Fruit fly (Drosophila melanogaster) whole organism, embryonic: ENCODE data around the gene p115.
A peak's percentile ranks its signal among the peaks of the same experiment; 100 is the strongest.

Experiments used
- CG10209 ChIP-seq: fragments of 200-800 bp; sonication (Bioruptor generic); optimal IDR thresholded peaks from 3 replicates; lab custom pipeline; 2017; ENCODE audit warnings: missing biosample characterization, mild to moderate bottlenecking, missing genetic modification characterization, missing genetic modification reagents
- CG10267 ChIP-seq: fragments of 200-800 bp; sonication (Bioruptor generic); optimal IDR thresholded peaks from 2 replicates; lab custom pipeline; 2018; ENCODE audit warnings: missing biosample characterization, mild to moderate bottlenecking, missing genetic modification characterization, moderate library complexity
- CG10321 ChIP-seq: fragments of 200-800 bp; sonication (Bioruptor generic); IDR thresholded peaks from 2 replicates; pipeline ENCODE4 v1.3.6; 2022; ENCODE audit warnings: missing biosample characterization, missing genetic modification characterization
- CG10654 ChIP-seq: fragments of 200-800 bp; sonication (Bioruptor generic); optimal IDR thresholded peaks from 2 replicates; lab custom pipeline; 2016; ENCODE audit warnings: missing biosample characterization, missing genetic modification characterization
- CG12104 ChIP-seq: fragments of 200-800 bp; sonication (Bioruptor generic); optimal IDR thresholded peaks from 3 replicates; lab custom pipeline; 2016; ENCODE audit warnings: missing biosample characterization, missing genetic modification characterization
- CG13424 ChIP-seq: fragments of 200-800 bp; sonication (Bioruptor generic); optimal IDR thresholded peaks from 2 replicates; lab custom pipeline; 2019; ENCODE audit warnings: missing biosample characterization, mild to moderate bottlenecking, missing genetic modification characterization, moderate library complexity
- CG15601 ChIP-seq: fragments of 200-800 bp; sonication (Bioruptor generic); optimal IDR thresholded peaks from 3 replicates; lab custom pipeline; 2019; ENCODE audit warnings: missing biosample characterization, mild to moderate bottlenecking, missing genetic modification characterization, moderate library complexity
- CG17361 ChIP-seq: fragments of 200-800 bp; sonication (Bioruptor generic); IDR thresholded peaks from 3 replicates; pipeline ENCODE4 v1.3.6; 2022; ENCODE audit warnings: missing biosample characterization, missing genetic modification characterization
- CG17568 ChIP-seq: fragments of 200-800 bp; sonication (Bioruptor generic); optimal IDR thresholded peaks from 2 replicates; lab custom pipeline; 2018; ENCODE audit warnings: missing biosample characterization, mild to moderate bottlenecking, missing genetic modification characterization, moderate library complexity
- CG32767 ChIP-seq: fragments of 200-800 bp; sonication (Bioruptor generic); IDR thresholded peaks from 2 replicates; pipeline ENCODE4 v1.3.6; 2022; ENCODE audit warnings: missing biosample characterization, missing genetic modification characterization
- CG4282 ChIP-seq: fragments of 200-800 bp; sonication (Bioruptor generic); optimal IDR thresholded peaks from 2 replicates; lab custom pipeline; 2016; ENCODE audit warnings: missing biosample characterization, missing genetic modification characterization
- CG43689 ChIP-seq: fragments of 200-800 bp; sonication (Bioruptor generic); IDR thresholded peaks from 2 replicates; pipeline ENCODE4 v1.3.6; 2022; ENCODE audit warnings: missing biosample characterization, missing genetic modification characterization
- CG4707 ChIP-seq: fragments of 200-800 bp; sonication (Bioruptor generic); optimal IDR thresholded peaks from 2 replicates; lab custom pipeline; 2018; ENCODE audit warnings: missing biosample characterization, mild to moderate bottlenecking, missing genetic modification characterization, moderate library complexity
- CG4730 ChIP-seq: fragments of 200-800 bp; sonication (Bioruptor generic); IDR thresholded peaks from 2 replicates; pipeline ENCODE4 v1.3.6; 2022; ENCODE audit warnings: missing biosample characterization, missing genetic modification characterization
- CG5180 ChIP-seq: fragments of 200-800 bp; sonication (Bioruptor generic); optimal IDR thresholded peaks from 3 replicates; lab custom pipeline; 2017; ENCODE audit warnings: missing biosample characterization, missing genetic modification characterization, mild to moderate bottlenecking, moderate library complexity, missing genetic modification reagents
- CG7556 ChIP-seq: fragments of 200-800 bp; sonication (Bioruptor generic); optimal IDR thresholded peaks from 2 replicates; lab custom pipeline; 2017; ENCODE audit warnings: missing biosample characterization, mild to moderate bottlenecking, missing genetic modification characterization
- CG7839 ChIP-seq: fragments of 200-800 bp; sonication (Bioruptor generic); optimal IDR thresholded peaks from 3 replicates; lab custom pipeline; 2018; ENCODE audit warnings: missing biosample characterization, mild to moderate bottlenecking, missing genetic modification characterization, moderate library complexity
- CG8924 ChIP-seq: fragments of 200-800 bp; optimal IDR thresholded peaks from 3 replicates; lab custom pipeline; 2019; ENCODE audit warnings: missing biosample characterization, mild to moderate bottlenecking, missing genetic modification characterization, moderate library complexity
- D19B ChIP-seq: fragments of 200-800 bp; sonication (Bioruptor generic); optimal IDR thresholded peaks from 2 replicates; lab custom pipeline; 2017; ENCODE audit warnings: missing biosample characterization, mild to moderate bottlenecking, missing genetic modification characterization
- Dbx ChIP-seq: fragments of 200-800 bp; sonication (Bioruptor generic); IDR thresholded peaks from 3 replicates; pipeline ENCODE4 v1.3.6; 2022; ENCODE audit warnings: missing biosample characterization, missing genetic modification characterization
- Hr3 ChIP-seq: fragments of 200-800 bp; sonication (Bioruptor generic); optimal IDR thresholded peaks from 3 replicates; lab custom pipeline; 2016; ENCODE audit warnings: missing biosample characterization, missing genetic modification characterization
- Hr78 ChIP-seq, 2 experiments: fragments of 200-800 bp in 1 of 2; fragments of >200 bp in 1 of 2; sonication (Bioruptor generic) in 1 of 2; optimal IDR thresholded peaks; 2 replicates each; lab custom pipeline; 2017 to 2019; ENCODE audit warnings: missing biosample characterization in 2 of 2, missing genetic modification characterization in 2 of 2, mild to moderate bottlenecking in 1 of 2, moderate library complexity in 1 of 2
- Ravus ChIP-seq: fragments of 200-800 bp; sonication (Bioruptor generic); IDR thresholded peaks from 2 replicates; pipeline ENCODE4 v1.3.6; 2022; ENCODE audit warnings: missing biosample characterization, missing genetic modification characterization
- Sox100B ChIP-seq: fragments of 200-800 bp; sonication (Bioruptor generic); optimal IDR thresholded peaks from 3 replicates; lab custom pipeline; 2018; ENCODE audit warnings: missing biosample characterization, mild to moderate bottlenecking, missing genetic modification characterization
- Trl ChIP-seq, 3 experiments: fragments of >200 bp in 2 of 3; fragments of 200-800 bp in 1 of 3; sonication (Bioruptor generic) in 1 of 3; optimal IDR thresholded peaks; 2 replicates in 1 of 3; 3 replicates in 2 of 3; lab custom pipeline; 2016 to 2017; ENCODE audit warnings: missing biosample characterization in 1 of 3, missing genetic modification characterization in 1 of 3
- Xrp1 ChIP-seq: fragments of 200-800 bp; sonication (Bioruptor generic); IDR thresholded peaks from 2 replicates; pipeline ENCODE4 v1.3.6; 2022; ENCODE audit warnings: missing biosample characterization, missing genetic modification characterization
- ara ChIP-seq: fragments of 200-800 bp; sonication (Bioruptor generic); IDR thresholded peaks from 2 replicates; pipeline ENCODE4 v1.3.6; 2022; ENCODE audit warnings: missing biosample characterization, missing genetic modification characterization
- bowl ChIP-seq: fragments of 200-800 bp; sonication (Bioruptor generic); IDR thresholded peaks from 2 replicates; pipeline ENCODE4 v1.3.6; 2022; ENCODE audit warnings: missing biosample characterization, missing genetic modification characterization
- bsh ChIP-seq, 2 experiments: fragments of 200-800 bp; sonication (Bioruptor generic); optimal IDR thresholded peaks; 2 replicates each; lab custom pipeline; 2017 to 2018; ENCODE audit warnings: mild to moderate bottlenecking in 2 of 2, missing biosample characterization in 2 of 2, missing genetic modification characterization in 2 of 2, moderate library complexity in 1 of 2
- chn ChIP-seq: fragments of 200-800 bp; sonication (Bioruptor generic); optimal IDR thresholded peaks from 2 replicates; lab custom pipeline; 2016; ENCODE audit warnings: missing biosample characterization, missing genetic modification characterization
- crol ChIP-seq: fragments of 200-800 bp; sonication (Bioruptor generic); IDR thresholded peaks from 2 replicates; pipeline ENCODE4 v1.3.6; 2022; ENCODE audit warnings: missing biosample characterization, missing genetic modification characterization
- dati ChIP-seq: fragments of 200-800 bp; sonication (Bioruptor generic); IDR thresholded peaks from 2 replicates; pipeline ENCODE4 v1.3.6; 2022; ENCODE audit warnings: missing biosample characterization, missing genetic modification characterization
- dm ChIP-seq: fragments of 200-800 bp; sonication (Bioruptor generic); optimal IDR thresholded peaks from 3 replicates; lab custom pipeline; 2016; ENCODE audit warnings: missing biosample characterization, missing genetic modification characterization
- dysf ChIP-seq: fragments of 200-800 bp; sonication (Bioruptor generic); IDR thresholded peaks from 3 replicates; pipeline ENCODE4 v1.3.6; 2022; ENCODE audit warnings: missing biosample characterization, missing genetic modification characterization
- h ChIP-seq: fragments of >200 bp; optimal IDR thresholded peaks from 2 replicates; lab custom pipeline; 2017
- hb ChIP-seq: fragments of 200-800 bp; sonication (Bioruptor generic); IDR thresholded peaks from 3 replicates; pipeline ENCODE4 v1.3.6; 2022; ENCODE audit warnings: missing biosample characterization, missing genetic modification characterization; ENCODE audit not compliant: partially characterized antibody
- klu ChIP-seq: fragments of 200-800 bp; sonication (Bioruptor generic); IDR thresholded peaks from 2 replicates; pipeline ENCODE4 v1.3.6; 2022; ENCODE audit warnings: missing biosample characterization, missing genetic modification characterization
- nmo ChIP-seq: fragments of 200-800 bp; sonication (Bioruptor generic); optimal IDR thresholded peaks from 2 replicates; lab custom pipeline; 2018; ENCODE audit warnings: missing biosample characterization, mild to moderate bottlenecking, missing genetic modification characterization, moderate library complexity
- oc ChIP-seq: fragments of 200-800 bp; sonication (Bioruptor generic); optimal IDR thresholded peaks from 2 replicates; lab custom pipeline; 2018; ENCODE audit warnings: missing biosample characterization, mild to moderate bottlenecking, missing genetic modification characterization, moderate library complexity
- pros ChIP-seq: fragments of 200-800 bp; sonication (Bioruptor generic); optimal IDR thresholded peaks from 3 replicates; lab custom pipeline; 2019; ENCODE audit warnings: missing biosample characterization, mild to moderate bottlenecking, missing genetic modification characterization, moderate library complexity
- ranshi ChIP-seq: fragments of 200-800 bp; sonication (Bioruptor generic); IDR thresholded peaks from 2 replicates; pipeline ENCODE4 v1.3.6; 2022; ENCODE audit warnings: missing biosample characterization, missing genetic modification characterization
- row ChIP-seq: fragments of 200-800 bp; sonication (Bioruptor generic); IDR thresholded peaks from 3 replicates; pipeline ENCODE4 v1.3.6; 2022; ENCODE audit warnings: missing biosample characterization, missing genetic modification characterization
- sc ChIP-seq, 3 experiments: fragments of >200 bp in 2 of 3; fragments of 200-800 bp in 1 of 3; sonication (Bioruptor generic) in 1 of 3; optimal IDR thresholded peaks; 2 replicates in 2 of 3; 3 replicates in 1 of 3; lab custom pipeline; 2017; ENCODE audit warnings: mild to moderate bottlenecking in 1 of 3, missing biosample characterization in 1 of 3, missing genetic modification characterization in 1 of 3, missing genetic modification reagents in 1 of 3
- ssp ChIP-seq: fragments of 200-800 bp; sonication (Bioruptor generic); IDR thresholded peaks from 2 replicates; pipeline ENCODE4 v1.3.6; 2022; ENCODE audit warnings: missing biosample characterization, missing genetic modification characterization

p115 gene

DNA sequence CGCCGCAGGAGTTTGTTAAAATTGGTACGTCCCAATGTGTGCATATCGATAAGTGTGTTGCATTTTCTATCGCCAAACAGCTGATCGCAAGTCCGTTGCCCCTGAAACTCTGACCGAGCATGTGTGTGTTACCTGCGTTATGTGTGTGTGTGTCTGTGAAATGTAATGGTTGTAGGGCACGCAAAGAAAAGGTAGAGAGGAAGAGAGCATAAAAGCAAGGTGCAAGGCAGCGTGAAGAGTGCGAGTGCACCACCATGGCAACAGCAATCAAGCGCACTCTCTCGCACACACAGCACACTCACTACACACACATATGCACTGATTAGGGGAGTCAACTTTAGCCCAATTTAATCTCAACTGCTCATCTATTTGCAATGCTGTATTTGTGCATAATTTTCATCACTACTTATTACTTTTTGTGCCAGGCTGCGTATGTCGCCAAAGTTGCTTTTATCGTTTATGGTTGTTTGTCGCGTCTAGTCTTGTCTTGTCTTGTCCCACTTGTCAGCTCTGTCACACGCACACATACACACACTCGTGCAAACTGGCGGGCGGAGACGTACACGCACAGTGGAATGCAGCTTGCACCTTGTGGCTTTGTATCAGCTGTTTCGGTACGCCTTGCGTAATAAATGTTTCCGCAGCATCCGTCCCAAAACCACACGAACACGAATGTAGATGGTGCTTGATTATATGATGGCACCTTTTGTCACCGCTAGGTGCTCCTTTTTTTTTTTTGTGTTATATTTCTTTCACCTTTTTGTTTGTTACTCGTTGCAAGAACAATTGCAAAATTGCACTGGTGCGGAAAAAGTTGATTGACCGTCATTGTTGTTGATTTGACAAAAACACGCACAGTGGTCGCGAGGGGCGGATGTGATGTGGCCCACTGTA, 44.0 kb downstream of the p115 start (continued):
- TF ChIP-seq Xrp1 (peak; percentile 80), CG10654 (peak; percentile 72), oc (tag; lab: Kevin White, UChicago) (peak; percentile 77), bsh (GFP tag; optimal IDR thresholded peaks at IDR 0.05; lab: Kevin White, UChicago) (peak; percentile 66 to 87), D19B (no peak), CG4282 (GFP tag; lab: Kevin White, UChicago) (peak; percentile 80), hb (GFP tag; lab: Robert Waterston, UW) (no peak), CG17568 (GFP tag; lab: Kevin White, UChicago) (peak; percentile 55), CG43689 (GFP tag; lab: Robert Waterston, UW) (no peak), ara (GFP tag; lab: Robert Waterston, UW) (peak; percentile 47; the same call in 1 of the 2 replicates), CG7839 (tag; lab: Kevin White, UChicago) (peak; percentile 87), CG10267 (tag; lab: Kevin White, UChicago) (peak; percentile 73), h (no peak), CG10321 (GFP tag; lab: Robert Waterston, UW) (peak; percentile 9; the same call in 1 of the 2 replicates), Dbx (GFP tag; lab: Robert Waterston, UW) (no peak), ranshi (no peak; the same call in 1 of the 2 replicates), CG4707 (GFP tag; lab: Kevin White, UChicago) (peak; percentile 98), CG17361 (GFP tag; lab: Robert Waterston, UW) (peak; percentile 95), klu (GFP tag; lab: Robert Waterston, UW) (peak; percentile 61; the same call in 1 of the 2 replicates), nmo (GFP tag; lab: Kevin White, UChicago) (peak; percentile 92), Hr3 (GFP tag; lab: Kevin White, UChicago) (peak; percentile 80), bowl (GFP tag; lab: Robert Waterston, UW) (peak; percentile 31; the same call in 1 of the 2 replicates)

DNA sequence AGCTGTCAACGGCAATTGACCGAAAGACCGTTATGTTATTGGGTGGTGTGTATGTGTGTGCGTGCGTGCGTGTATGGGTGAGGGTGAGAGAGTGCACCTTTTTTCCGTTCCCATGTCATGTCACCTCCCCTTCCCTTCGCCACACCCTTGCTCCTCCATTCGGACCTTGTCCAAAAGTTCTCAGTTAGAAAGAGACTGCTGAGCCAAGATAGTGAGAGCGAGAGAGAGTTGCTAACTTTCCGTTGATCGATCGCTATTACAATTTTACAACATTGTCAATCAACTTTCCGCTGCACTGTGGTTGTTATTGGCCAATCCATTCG, 44.6 kb downstream of the p115 start:
- 0 out of 2 replicates have a peak, but pooled peaks have one; percentile 3 for TF ChIP-seq bowl (GFP tag; lab: Robert Waterston, UW)
- no peak for TF ChIP-seq CG12104 (GFP tag; lab: Kevin White, UChicago)
- 0 out of 2 replicates have a peak, but pooled peaks have one; percentile 1 for TF ChIP-seq ssp (GFP tag; lab: Robert Waterston, UW)
- peak; percentile 27 for TF ChIP-seq CG5180
- 0 out of 2 replicates have a peak, but pooled peaks have one; percentile 3 for TF ChIP-seq klu (GFP tag; lab: Robert Waterston, UW)
- peak; percentile 54 for TF ChIP-seq CG13424
- TF ChIP-seq dysf (GFP tag; lab: Robert Waterston, UW): 0 out of 3 replicates have a peak, but pooled peaks have one; percentile 0
- TF ChIP-seq CG10209: peak; percentile 4
- TF ChIP-seq row (GFP tag; lab: Robert Waterston, UW): 0 out of 3 replicates have a peak, but pooled peaks have one; percentile 37
- TF ChIP-seq crol (GFP tag; lab: Robert Waterston, UW): peak; percentile 87
- peak; percentile 16 for TF ChIP-seq Trl (optimal IDR thresholded peaks at IDR 0.05; lab: Kevin White, UChicago)
- TF ChIP-seq Trl (GFP tag; optimal IDR thresholded peaks at IDR 0.05; lab: Kevin White, UChicago): no peak
- peak; percentile 25 for TF ChIP-seq pros (GFP tag; lab: Kevin White, UChicago)
- TF ChIP-seq CG15601 (tag; lab: Kevin White, UChicago): peak; percentile 63
- no peak for TF ChIP-seq dati (GFP tag; lab: Robert Waterston, UW)
- TF ChIP-seq CG8924 (tag; lab: Kevin White, UChicago): peak; percentile 14
- TF ChIP-seq Sox100B (GFP tag; lab: Kevin White, UChicago): peak; percentile 26
- TF ChIP-seq CG32767: peak; percentile 4; the same call in 1 of the 2 replicates
- peak in 1 of 2 experiments; percentile 66 for TF ChIP-seq Hr78 (GFP tag; optimal IDR thresholded peaks at IDR 0.05; lab: Kevin White, UChicago)
- no peak for TF ChIP-seq sc (optimal IDR thresholded peaks at IDR 0.05; lab: Kevin White, UChicago)
- TF ChIP-seq sc (GFP tag; optimal IDR thresholded peaks at IDR 0.05; lab: Kevin White, UChicago): peak; percentile 3
- peak; percentile 72 for TF ChIP-seq CG7556 (GFP tag; lab: Kevin White, UChicago)
- no peak for TF ChIP-seq dm (GFP tag; lab: Kevin White, UChicago)
- no peak for TF ChIP-seq Ravus (GFP tag; lab: Robert Waterston, UW)
- TF ChIP-seq CG4730 (GFP tag; lab: Robert Waterston, UW): no peak
- peak; percentile 1 for TF ChIP-seq chn (GFP tag; lab: Kevin White, UChicago)
